Worm (Caenorhabditis elegans): ENCODE results near the gene F56D6.23.

F56D6.23 gene

DNA sequence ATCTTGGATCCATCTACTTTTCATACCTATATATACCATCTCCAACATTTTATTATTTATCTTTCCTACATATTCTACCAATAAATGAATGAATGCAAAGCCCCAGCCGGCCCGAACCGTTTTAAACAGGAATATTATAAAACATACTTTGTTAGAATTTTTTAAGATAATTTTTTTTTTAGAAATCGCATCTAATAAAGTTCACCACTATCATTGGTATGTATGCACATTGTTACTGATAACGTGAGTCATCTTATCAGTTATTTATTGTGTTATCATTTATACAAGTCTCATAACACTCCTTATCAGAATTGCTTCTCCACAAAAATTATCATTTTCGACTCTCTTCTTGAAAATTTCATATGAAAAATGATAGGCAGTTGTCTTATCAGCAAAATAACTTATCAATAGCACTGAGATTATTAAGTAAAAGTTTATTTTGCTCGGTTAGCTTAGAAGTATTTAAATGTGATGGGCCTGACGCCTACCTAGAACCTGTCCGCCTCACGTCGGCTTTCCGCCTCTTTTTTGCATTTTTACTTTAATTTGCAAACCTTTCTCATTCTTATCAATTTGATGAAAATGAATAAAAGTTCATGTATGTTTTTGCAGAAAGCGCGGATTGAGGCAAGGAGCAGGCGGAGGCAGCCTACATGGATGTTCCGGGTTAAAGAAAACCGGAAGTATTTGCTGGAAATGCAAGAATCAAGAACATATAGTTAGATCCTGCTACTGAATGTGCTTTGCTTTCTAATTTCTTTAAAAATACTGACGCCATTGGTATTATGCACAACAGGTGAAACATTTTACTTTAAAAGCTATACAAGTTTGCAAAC, 18.3 kb upstream of the F56D6.23 start, which contains the start of gene srz-62 (continued):
- TF ChIP-seq spr-1 (tag; optimal IDR thresholded peaks at IDR 0.05), result no peak

DNA sequence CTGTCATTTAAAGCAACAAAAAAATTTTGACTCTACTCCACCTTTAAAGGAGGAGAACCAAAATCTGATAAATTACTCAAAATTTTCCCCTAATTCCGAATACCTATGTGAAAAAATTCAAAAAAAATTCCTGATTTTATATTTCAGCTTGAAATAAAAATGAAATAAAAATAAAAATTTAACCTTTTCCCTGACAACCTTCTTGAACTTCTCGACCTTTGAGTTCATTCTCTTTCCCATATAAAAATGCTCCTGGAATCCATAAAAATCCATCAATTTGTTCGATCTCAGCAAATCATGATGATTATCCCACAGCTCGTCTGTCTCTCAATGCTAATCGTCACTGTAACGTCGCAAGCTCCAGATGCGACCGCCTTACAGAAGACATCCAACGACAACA, 15.3 kb upstream of the F56D6.23 start, which contains the start of gene F56D6.6:
F56D6.6 (plus strand) TSS at position 301 of the 400 bp plus-strand sequence.
- no peak for TF ChIP-seq pqm-1 (tag; optimal IDR thresholded peaks at IDR 0.05)
- TF ChIP-seq ztf-7 (tag; optimal IDR thresholded peaks at IDR 0.05), result no peak
- TF ChIP-seq jun-1 (tag; optimal IDR thresholded peaks at IDR 0.05), result no peak
- no peak for TF ChIP-seq mxl-3 (GFP tag; optimal IDR thresholded peaks at IDR 0.05)
- no peak for TF ChIP-seq nhr-102 (tag; optimal IDR thresholded peaks at IDR 0.05)
- no peak for TF ChIP-seq F10B5.3 (tag; optimal IDR thresholded peaks at IDR 0.05)
- no peak for TF ChIP-seq gei-8 (GFP tag; optimal IDR thresholded peaks at IDR 0.05)
- no peak for TF ChIP-seq duxl-1 (tag; optimal IDR thresholded peaks at IDR 0.05; ENCODE audit: poor library complexity)
- TF ChIP-seq ctbp-1 (GFP tag; IDR thresholded peaks at IDR 0.05), result no peak
- no peak for TF ChIP-seq Y5F2A.4 (GFP tag; optimal IDR thresholded peaks at IDR 0.05)
- TF ChIP-seq egl-43 (GFP tag; IDR thresholded peaks at IDR 0.05), result no peak
- no peak for TF ChIP-seq ces-1 (GFP tag; optimal IDR thresholded peaks at IDR 0.05)
- TF ChIP-seq ceh-82 (tag; optimal IDR thresholded peaks at IDR 0.05), result no peak
- no peak for TF ChIP-seq ceh-32 (tag; optimal IDR thresholded peaks at IDR 0.05; ENCODE audit: poor library complexity)
- TF ChIP-seq zip-2 (tag; optimal IDR thresholded peaks at IDR 0.05), result no peak

DNA sequence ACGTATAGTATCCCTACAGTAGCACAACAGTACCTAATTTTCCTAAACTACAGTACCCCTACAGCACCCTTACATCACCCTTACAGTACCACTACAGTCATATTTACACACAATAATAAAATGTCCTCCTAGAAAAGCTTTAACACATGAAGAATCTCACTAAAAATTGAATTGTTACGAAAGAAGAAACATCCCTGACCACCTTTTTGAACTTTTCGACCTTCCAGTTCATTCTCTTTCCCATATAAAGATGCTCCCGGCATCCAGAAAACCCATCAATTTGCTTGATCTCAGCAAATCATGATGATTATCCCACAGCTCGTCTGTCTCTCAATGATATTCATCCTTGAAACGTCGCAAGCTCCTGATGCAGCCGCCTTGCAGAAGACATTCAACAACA, 13.6 kb upstream of the F56D6.23 start, which contains the start of gene F56D6.21:
F56D6.21 (plus strand) TSS at position 301 of the 400 bp plus-strand sequence.
- no peak for TF ChIP-seq lin-29 (GFP tag; IDR thresholded peaks at IDR 0.05)
- TF ChIP-seq zip-11 (GFP tag; IDR thresholded peaks at IDR 0.05), result no peak
- no peak for TF ChIP-seq nhr-42 (GFP tag; IDR thresholded peaks at IDR 0.05)
- no peak for TF ChIP-seq snpc-1.2 (GFP tag; IDR thresholded peaks at IDR 0.05)
- no peak for TF ChIP-seq zfp-2 (tag; optimal IDR thresholded peaks at IDR 0.05)
- TF ChIP-seq T26A8.4 (GFP tag; IDR thresholded peaks at IDR 0.05), result no peak

DNA sequence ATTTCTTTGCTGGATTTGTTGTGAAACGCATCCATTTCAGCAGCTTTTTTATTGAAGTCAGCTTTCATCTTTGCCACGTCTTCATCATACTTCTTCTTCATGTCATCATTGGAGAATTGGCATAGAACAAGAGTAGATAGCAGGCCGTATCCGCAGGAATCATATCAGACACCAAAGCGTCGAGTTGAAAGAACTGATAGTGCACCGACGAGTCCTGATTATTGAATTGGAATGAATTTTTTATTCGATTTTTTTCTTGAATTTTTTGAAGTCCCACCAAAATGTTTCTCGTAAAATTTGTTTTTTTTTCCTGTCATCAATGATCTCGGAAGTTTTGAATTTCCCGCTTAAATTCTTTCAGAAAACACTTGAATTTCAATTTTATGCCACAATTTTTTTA, 11.9 kb upstream of the F56D6.23 start, which contains the start of gene F56D6.11:
F56D6.11 (minus strand) TSS at position 101 of the 400 bp plus-strand sequence.
- TF ChIP-seq nhr-111 (GFP tag; optimal IDR thresholded peaks at IDR 0.05) (no peak), ceh-20 (GFP tag; IDR thresholded peaks at IDR 0.05) (no peak), dmd-9 (GFP tag; IDR thresholded peaks at IDR 0.05) (no peak), Y48G9A.11 (GFP tag; IDR thresholded peaks at IDR 0.05) (no peak), zfp-2 (tag; optimal IDR thresholded peaks at IDR 0.05) (no peak), php-3 (GFP tag; IDR thresholded peaks at IDR 0.05) (no peak), pha-4 (GFP tag; IDR thresholded peaks at IDR 0.05) (no peak), pha-4 (tag; optimal IDR thresholded peaks at IDR 0.05) (no peak), ztf-11 (tag; optimal IDR thresholded peaks at IDR 0.05) (no peak), dve-1 (tag; optimal IDR thresholded peaks at IDR 0.05; ENCODE audit: insufficient read depth) (no peak), Y105C5A.15 (GFP tag; IDR thresholded peaks at IDR 0.05) (no peak), nhr-76 (tag; optimal IDR thresholded peaks at IDR 0.05) (no peak), ces-1 (GFP tag; optimal IDR thresholded peaks at IDR 0.05) (no peak), lin-29 (GFP tag; IDR thresholded peaks at IDR 0.05) (no peak), tra-1 (GFP tag; IDR thresholded peaks at IDR 0.05) (no peak), spr-1 (tag; optimal IDR thresholded peaks at IDR 0.05) (no peak), F37D6.2 (tag; optimal IDR thresholded peaks at IDR 0.05) (no peak), F26F4.8 (GFP tag; conservative IDR thresholded peaks at IDR 0.05) (no peak), hlh-11 (tag; optimal IDR thresholded peaks at IDR 0.05) (no peak), lin-38 (GFP tag; IDR thresholded peaks at IDR 0.05) (no peak)

All from whole organism, L4 larva.